Fruit fly (Drosophila melanogaster) whole organism, embryonic: ENCODE results near the gene orion.

ENCODE experiments used
- CG11085 ChIP-seq: fragments of 200-800 bp; sonication (Bioruptor generic); IDR thresholded peaks from 2 replicates; pipeline ENCODE4 v1.3.6; 2022; ENCODE audit warnings: missing biosample characterization, missing genetic modification characterization
- CG13287 ChIP-seq: fragments of 200-800 bp; sonication (Bioruptor generic); IDR thresholded peaks from 2 replicates; pipeline ENCODE4 v1.3.6; 2022; ENCODE audit warnings: missing biosample characterization, missing genetic modification characterization; ENCODE audit not compliant: partially characterized antibody
- CG13296 ChIP-seq: fragments of 200-800 bp; sonication (Bioruptor generic); optimal IDR thresholded peaks from 3 replicates; lab custom pipeline; 2018; ENCODE audit warnings: missing biosample characterization, mild to moderate bottlenecking, missing genetic modification characterization
- CG15514 ChIP-seq: fragments of 200-800 bp; sonication (Bioruptor generic); optimal IDR thresholded peaks from 3 replicates; lab custom pipeline; 2017; ENCODE audit warnings: missing biosample characterization, missing genetic modification characterization, mild to moderate bottlenecking, moderate library complexity, missing genetic modification reagents
- CG15696 ChIP-seq: fragments of 200-800 bp; sonication (Bioruptor generic); optimal IDR thresholded peaks from 2 replicates; lab custom pipeline; 2019; ENCODE audit warnings: missing biosample characterization, mild to moderate bottlenecking, missing genetic modification characterization, moderate library complexity
- CG17328 ChIP-seq: fragments of 200-800 bp; sonication (Bioruptor generic); IDR thresholded peaks from 2 replicates; pipeline ENCODE4 v1.3.6; 2022; ENCODE audit warnings: missing biosample characterization, missing genetic modification characterization
- CG18764 ChIP-seq: fragments of 200-800 bp; sonication (Bioruptor generic); optimal IDR thresholded peaks from 3 replicates; lab custom pipeline; 2016; ENCODE audit warnings: missing biosample characterization, missing genetic modification characterization
- CG2199 ChIP-seq: fragments of 200-800 bp; sonication (Bioruptor generic); IDR thresholded peaks from 3 replicates; pipeline ENCODE4 v1.3.6; 2022; ENCODE audit warnings: missing biosample characterization, missing genetic modification characterization
- CG30403 ChIP-seq: fragments of 200-800 bp; sonication (Bioruptor generic); optimal IDR thresholded peaks from 3 replicates; lab custom pipeline; 2016; ENCODE audit warnings: missing biosample characterization, missing genetic modification characterization
- CG43689 ChIP-seq: fragments of 200-800 bp; sonication (Bioruptor generic); IDR thresholded peaks from 2 replicates; pipeline ENCODE4 v1.3.6; 2022; ENCODE audit warnings: missing biosample characterization, missing genetic modification characterization
- CG4820 ChIP-seq: fragments of 200-800 bp; sonication (Bioruptor generic); optimal IDR thresholded peaks from 3 replicates; lab custom pipeline; 2016; ENCODE audit warnings: missing biosample characterization, missing genetic modification characterization
- CG6689 ChIP-seq: fragments of 200-800 bp; sonication (Bioruptor generic); IDR thresholded peaks from 2 replicates; pipeline ENCODE4 v1.3.6; 2022; ENCODE audit warnings: missing biosample characterization, missing genetic modification characterization
- CG6854 ChIP-seq: fragments of 200-800 bp; sonication (Bioruptor generic); optimal IDR thresholded peaks from 3 replicates; lab custom pipeline; 2017; ENCODE audit warnings: missing biosample characterization, mild to moderate bottlenecking, missing genetic modification characterization
- CG7271 ChIP-seq: fragments of 200-800 bp; sonication (Bioruptor generic); optimal IDR thresholded peaks from 2 replicates; lab custom pipeline; 2018; ENCODE audit warnings: missing biosample characterization, mild to moderate bottlenecking, missing genetic modification characterization, moderate library complexity
- CG8765 ChIP-seq: fragments of 200-800 bp; sonication (Bioruptor generic); IDR thresholded peaks from 2 replicates; pipeline ENCODE4 v1.3.6; 2022; ENCODE audit warnings: missing biosample characterization, missing genetic modification characterization
- Dbx ChIP-seq: fragments of 200-800 bp; sonication (Bioruptor generic); IDR thresholded peaks from 3 replicates; pipeline ENCODE4 v1.3.6; 2022; ENCODE audit warnings: missing biosample characterization, missing genetic modification characterization
- Dp ChIP-seq: fragments of 200-800 bp; sonication (Bioruptor generic); optimal IDR thresholded peaks from 2 replicates; lab custom pipeline; 2018; ENCODE audit warnings: missing biosample characterization, mild to moderate bottlenecking, missing genetic modification characterization, moderate library complexity
- Fer3 ChIP-seq: fragments of 200-800 bp; sonication (Bioruptor generic); optimal IDR thresholded peaks from 2 replicates; lab custom pipeline; 2018; ENCODE audit warnings: missing biosample characterization, mild to moderate bottlenecking, missing genetic modification characterization, moderate library complexity
- Lhr ChIP-seq: fragments of 200-800 bp; sonication (Bioruptor generic); optimal IDR thresholded peaks from 3 replicates; lab custom pipeline; 2017; ENCODE audit warnings: mild to moderate bottlenecking, missing biosample characterization, missing genetic modification reagents, missing genetic modification characterization
- NC2β ChIP-seq: fragments of 200-800 bp; sonication (Bioruptor generic); optimal IDR thresholded peaks from 2 replicates; lab custom pipeline; 2016; ENCODE audit warnings: missing biosample characterization, missing genetic modification characterization
- Scr ChIP-seq: fragments of 200-800 bp; sonication (Bioruptor generic); IDR thresholded peaks from 2 replicates; pipeline ENCODE4 v1.3.6; 2022; ENCODE audit warnings: missing biosample characterization, missing genetic modification characterization; ENCODE audit not compliant: partially characterized antibody
- Ssrp ChIP-seq: fragments of 200-800 bp; sonication (Bioruptor generic); optimal IDR thresholded peaks from 2 replicates; lab custom pipeline; 2018; ENCODE audit warnings: missing biosample characterization, mild to moderate bottlenecking, missing genetic modification characterization, moderate library complexity
- TFAM ChIP-seq: fragments of 200-800 bp; sonication (Bioruptor generic); optimal IDR thresholded peaks from 2 replicates; lab custom pipeline; 2017; ENCODE audit warnings: missing biosample characterization, missing genetic modification characterization, inconsistent platforms
- Usf ChIP-seq: fragments of 200-800 bp; sonication (Bioruptor generic); optimal IDR thresholded peaks from 2 replicates; lab custom pipeline; 2017; ENCODE audit warnings: missing genotype, missing biosample characterization, missing genetic modification characterization
- Xbp1 ChIP-seq: fragments of 200-800 bp; sonication (Bioruptor generic); optimal IDR thresholded peaks from 3 replicates; lab custom pipeline; 2016; ENCODE audit warnings: missing biosample characterization, mild to moderate bottlenecking, missing genetic modification characterization
- YL-1 ChIP-seq: fragments of 200-800 bp; sonication (Bioruptor generic); optimal IDR thresholded peaks from 3 replicates; lab custom pipeline; 2017; ENCODE audit warnings: missing biosample characterization, mild to moderate bottlenecking, missing genetic modification characterization
- amos ChIP-seq: fragments of 200-800 bp; sonication (Bioruptor generic); IDR thresholded peaks from 2 replicates; pipeline ENCODE4 v1.3.6; 2022; ENCODE audit warnings: missing biosample characterization, missing genetic modification characterization; ENCODE audit not compliant: partially characterized antibody
- ap ChIP-seq: fragments of 200-800 bp; sonication (Bioruptor generic); IDR thresholded peaks from 2 replicates; pipeline ENCODE4 v1.3.6; 2022; ENCODE audit warnings: missing biosample characterization, missing genetic modification characterization
- ase ChIP-seq: fragments of 200-800 bp; sonication (Bioruptor generic); IDR thresholded peaks from 3 replicates; pipeline ENCODE4 v1.3.6; 2022; ENCODE audit warnings: missing biosample characterization, missing genetic modification characterization
- bbx ChIP-seq: fragments of 200-800 bp; sonication (Bioruptor generic); IDR thresholded peaks from 2 replicates; pipeline ENCODE4 v1.3.6; 2022; ENCODE audit warnings: missing biosample characterization, missing genetic modification characterization; ENCODE audit not compliant: partially characterized antibody
- bcd ChIP-seq: fragments of 200-800 bp; sonication (Bioruptor generic); optimal IDR thresholded peaks from 2 replicates; lab custom pipeline; 2017; ENCODE audit warnings: missing biosample characterization, mild to moderate bottlenecking, missing genetic modification characterization
- ci ChIP-seq: fragments of 200-800 bp; sonication (Bioruptor generic); IDR thresholded peaks from 3 replicates; pipeline ENCODE4 v1.3.6; 2022; ENCODE audit warnings: missing biosample characterization, missing genetic modification characterization
- da ChIP-seq: fragments of 200-800 bp; sonication (Bioruptor generic); optimal IDR thresholded peaks from 2 replicates; lab custom pipeline; 2016; ENCODE audit warnings: missing biosample characterization, missing genetic modification characterization
- exex ChIP-seq: fragments of 200-800 bp; sonication (Bioruptor generic); optimal IDR thresholded peaks from 4 replicates; lab custom pipeline; 2018; ENCODE audit warnings: missing biosample characterization, mild to moderate bottlenecking, missing genetic modification characterization, moderate library complexity
- fu2 ChIP-seq: fragments of 200-800 bp; sonication (Bioruptor generic); optimal IDR thresholded peaks from 2 replicates; lab custom pipeline; 2016; ENCODE audit warnings: missing biosample characterization, missing genetic modification characterization
- gfzf ChIP-seq: fragments of 200-800 bp; sonication (Bioruptor generic); optimal IDR thresholded peaks from 2 replicates; lab custom pipeline; 2016; ENCODE audit warnings: missing biosample characterization, mild to moderate bottlenecking, missing genetic modification characterization, moderate library complexity
- grn ChIP-seq: fragments of 200-800 bp; sonication (Bioruptor generic); optimal IDR thresholded peaks from 3 replicates; lab custom pipeline; 2017; ENCODE audit warnings: missing biosample characterization, missing genetic modification characterization
- oc ChIP-seq: fragments of 200-800 bp; sonication (Bioruptor generic); optimal IDR thresholded peaks from 2 replicates; lab custom pipeline; 2018; ENCODE audit warnings: missing biosample characterization, mild to moderate bottlenecking, missing genetic modification characterization, moderate library complexity
- odd ChIP-seq: fragments of 200-800 bp; sonication (Bioruptor generic); optimal IDR thresholded peaks from 2 replicates; lab custom pipeline; 2017; ENCODE audit warnings: missing biosample characterization, mild to moderate bottlenecking, missing genetic modification characterization
- pan ChIP-seq, 4 experiments: fragments of >200 bp in 3 of 4; fragments of 200-800 bp in 1 of 4; sonication (Bioruptor generic) in 1 of 4; optimal IDR thresholded peaks in 3 of 4; IDR thresholded peaks in 1 of 4; 2 replicates each; pipeline versions ENCODE4 v1.3.6 to Lab custom; 2017 to 2022; ENCODE audit warnings: missing biosample characterization in 2 of 4, missing genetic modification characterization in 2 of 4, mixed read lengths in 1 of 4
- pb ChIP-seq: fragments of 200-800 bp; sonication (Bioruptor generic); optimal IDR thresholded peaks from 3 replicates; lab custom pipeline; 2016; ENCODE audit warnings: missing biosample characterization, missing genetic modification characterization
- ranshi ChIP-seq: fragments of 200-800 bp; sonication (Bioruptor generic); IDR thresholded peaks from 2 replicates; pipeline ENCODE4 v1.3.6; 2022; ENCODE audit warnings: missing biosample characterization, missing genetic modification characterization
- row ChIP-seq: fragments of 200-800 bp; sonication (Bioruptor generic); IDR thresholded peaks from 3 replicates; pipeline ENCODE4 v1.3.6; 2022; ENCODE audit warnings: missing biosample characterization, missing genetic modification characterization
- sd ChIP-seq: fragments of 200-800 bp; sonication (Bioruptor generic); optimal IDR thresholded peaks from 3 replicates; lab custom pipeline; 2018; ENCODE audit warnings: missing biosample characterization, mild to moderate bottlenecking, missing genetic modification characterization, moderate library complexity
- ssp ChIP-seq: fragments of 200-800 bp; sonication (Bioruptor generic); IDR thresholded peaks from 2 replicates; pipeline ENCODE4 v1.3.6; 2022; ENCODE audit warnings: missing biosample characterization, missing genetic modification characterization
- stwl ChIP-seq: fragments of 200-800 bp; sonication (Bioruptor generic); optimal IDR thresholded peaks from 3 replicates; lab custom pipeline; 2018; ENCODE audit warnings: missing biosample characterization, mild to moderate bottlenecking, missing genetic modification characterization, moderate library complexity
- trem ChIP-seq: fragments of 200-800 bp; optimal IDR thresholded peaks from 3 replicates; lab custom pipeline; 2019; ENCODE audit warnings: missing biosample characterization, mild to moderate bottlenecking, missing genetic modification characterization, moderate library complexity
- zf30C ChIP-seq: fragments of 200-800 bp; sonication (Bioruptor generic); optimal IDR thresholded peaks from 3 replicates; lab custom pipeline; 2018; ENCODE audit warnings: missing biosample characterization, mild to moderate bottlenecking, missing genetic modification characterization

orion gene

DNA sequence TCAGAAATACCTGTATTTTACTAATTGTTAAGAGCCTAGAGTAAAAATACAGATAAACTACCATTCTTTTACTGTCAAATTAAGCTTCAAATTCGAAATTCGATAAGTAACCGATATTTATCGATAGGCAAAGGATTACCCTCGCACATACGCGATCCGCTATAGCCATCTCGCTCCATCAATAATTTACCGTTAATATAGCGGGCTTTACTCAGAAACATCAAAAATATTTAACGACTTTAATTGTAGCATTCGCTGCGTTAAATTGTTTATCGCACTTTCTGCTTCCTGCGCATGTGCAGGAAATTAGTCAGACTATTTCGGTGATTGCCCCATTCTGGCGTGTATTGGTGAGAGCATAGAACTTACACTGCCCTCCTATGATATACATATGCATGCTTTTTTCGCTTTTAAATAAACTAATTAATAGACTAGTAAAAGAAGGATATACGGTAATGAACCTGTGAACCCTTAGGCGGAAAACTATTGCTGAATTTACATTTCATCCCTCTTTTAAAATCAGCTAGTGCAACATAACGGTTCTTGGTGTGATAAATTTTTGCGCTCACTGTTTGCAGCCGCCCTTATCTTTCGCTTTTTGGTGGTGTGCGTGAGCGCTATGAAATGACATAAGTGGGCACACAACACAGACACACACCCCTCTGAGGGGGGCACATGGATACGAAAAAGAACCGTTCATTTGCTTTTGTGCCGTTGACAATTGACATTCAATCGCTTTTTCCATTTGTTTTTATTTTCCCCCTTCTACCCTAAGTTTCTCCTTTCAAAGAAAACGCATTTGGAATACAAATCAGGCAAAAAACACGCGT is 38.3 kb downstream of the orion start, which contains the start of the genes dpr14 and spidey (continued):
- peak; percentile 98 for TF ChIP-seq row (GFP tag; lab: Robert Waterston, UW)
- peak; percentile 94 for TF ChIP-seq ci
- TF ChIP-seq CG6854 (GFP tag; lab: Kevin White, UChicago): peak; percentile 87
- no peak for TF ChIP-seq zf30C (GFP tag; lab: Kevin White, UChicago)
- TF ChIP-seq CG6689 (GFP tag; lab: Robert Waterston, UW): peak; percentile 86
- peak; percentile 85 for TF ChIP-seq CG11085
- peak; percentile 84 for TF ChIP-seq odd (GFP tag; lab: Kevin White, UChicago)
- no peak for TF ChIP-seq bbx (GFP tag; lab: Robert Waterston, UW)
- TF ChIP-seq trem (tag; lab: Kevin White, UChicago): peak; percentile 81
- TF ChIP-seq sd (tag; lab: Kevin White, UChicago): peak; percentile 80
- peak; percentile 36 for TF ChIP-seq grn (GFP tag; lab: Kevin White, UChicago)
- no peak for TF ChIP-seq CG7271 (tag; lab: Kevin White, UChicago)
- TF ChIP-seq CG15696 (tag; lab: Kevin White, UChicago): peak; percentile 68
- TF ChIP-seq Ssrp (tag; lab: Kevin White, UChicago): peak; percentile 78
- TF ChIP-seq ase (GFP tag; lab: Robert Waterston, UW): peak; percentile 86
- TF ChIP-seq Usf (GFP tag; lab: Kevin White, UChicago): peak; percentile 64
- peak; percentile 77 for TF ChIP-seq CG18764 (GFP tag; lab: Kevin White, UChicago)
- peak; percentile 91 for TF ChIP-seq bcd (GFP tag; lab: Kevin White, UChicago)
- peak; percentile 88 for TF ChIP-seq CG30403 (GFP tag; lab: Kevin White, UChicago)
- peak; percentile 89 for TF ChIP-seq fu2 (GFP tag; lab: Kevin White, UChicago)
- peak; percentile 90 for TF ChIP-seq Dbx (GFP tag; lab: Robert Waterston, UW)
- peak; percentile 88 for TF ChIP-seq ranshi (GFP tag; lab: Robert Waterston, UW)
- TF ChIP-seq CG17328 (GFP tag; lab: Robert Waterston, UW): peak; percentile 85
- TF ChIP-seq NC2β (GFP tag; lab: Kevin White, UChicago): peak; percentile 83
- peak; percentile 86 for TF ChIP-seq oc
- TF ChIP-seq TFAM (GFP tag; lab: Kevin White, UChicago): peak; percentile 50
- TF ChIP-seq exex (tag; lab: Kevin White, UChicago): peak; percentile 80
- peak; percentile 11 for TF ChIP-seq gfzf (GFP tag; lab: Kevin White, UChicago)
- TF ChIP-seq pb (GFP tag; lab: Kevin White, UChicago): peak; percentile 22
- peak; percentile 71 for TF ChIP-seq CG8765 (GFP tag; lab: Robert Waterston, UW)
- peak; percentile 90 for TF ChIP-seq Xbp1 (GFP tag; lab: Kevin White, UChicago)
- peak; percentile 62; the same call in 1 of the 3 replicates for TF ChIP-seq CG2199 (GFP tag; lab: Robert Waterston, UW)
- TF ChIP-seq CG15514 (GFP tag; lab: Kevin White, UChicago): peak; percentile 84
- TF ChIP-seq Dp (GFP tag; lab: Kevin White, UChicago): peak; percentile 55
- TF ChIP-seq amos: peak; percentile 22; the same call in 1 of the 2 replicates
- peak; percentile 93 for TF ChIP-seq Fer3 (tag; lab: Kevin White, UChicago)
- peak; percentile 92 for TF ChIP-seq CG13296 (GFP tag; lab: Kevin White, UChicago)
- TF ChIP-seq ap (GFP tag; lab: Robert Waterston, UW): peak; percentile 68
- no peak for TF ChIP-seq pan (optimal IDR thresholded peaks at IDR 0.05; lab: Kevin White, UChicago)
- peak in 1 of 2 experiments; percentile 90 for TF ChIP-seq pan (GFP tag; optimal IDR thresholded peaks at IDR 0.05 in 1 of 2, IDR thresholded peaks at IDR 0.05 in 1 of 2)
- peak; percentile 46; the same call in 1 of the 2 replicates for TF ChIP-seq CG43689 (GFP tag; lab: Robert Waterston, UW)
- 0 out of 2 replicates have a peak, but pooled peaks have one; percentile 32 for TF ChIP-seq CG13287 (GFP tag; lab: Robert Waterston, UW)
- peak; percentile 63 for TF ChIP-seq da
- peak; percentile 55 for TF ChIP-seq Scr (GFP tag; lab: Robert Waterston, UW)
- TF ChIP-seq CG4820 (GFP tag; lab: Kevin White, UChicago): peak; percentile 81
- no peak for TF ChIP-seq stwl (tag; lab: Kevin White, UChicago)
- peak; percentile 88 for TF ChIP-seq YL-1 (GFP tag; lab: Kevin White, UChicago)
- TF ChIP-seq Lhr (GFP tag; lab: Kevin White, UChicago): peak; percentile 57
- peak; percentile 74 for TF ChIP-seq ssp (GFP tag; lab: Robert Waterston, UW)
